Worm (Caenorhabditis elegans): Measurements from ENCODE around the gene npr-13.

DNA sequence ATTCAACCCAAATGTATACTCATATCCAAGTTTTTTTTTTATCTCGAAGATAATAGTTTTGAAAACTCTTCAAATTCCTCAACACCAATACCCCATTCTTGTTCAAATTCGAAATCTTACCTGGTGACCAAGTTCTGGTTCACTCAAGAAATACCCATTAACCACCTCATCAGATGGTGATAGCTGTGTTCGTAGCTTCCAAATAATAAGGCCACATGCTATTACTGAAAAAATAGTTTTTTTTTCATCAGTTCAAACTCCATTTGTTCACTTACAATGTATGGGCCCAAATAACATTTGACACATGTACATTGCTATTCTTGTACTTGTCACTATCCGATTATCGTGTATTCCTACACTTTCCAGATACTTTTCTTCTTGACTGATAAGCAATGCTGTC, 49.0 kb upstream of the npr-13 start:
- TF ChIP-seq hlh-30 (tag; optimal IDR thresholded peaks at IDR 0.05; ENCODE audit: insufficient read depth) (no peak), ets-4 (tag; optimal IDR thresholded peaks at IDR 0.05) (no peak), pag-3 (tag; optimal IDR thresholded peaks at IDR 0.05; ENCODE audit: borderline replicate concordance) (no peak), npax-4 (tag; optimal IDR thresholded peaks at IDR 0.05) (no peak), F13H6.1 (tag; optimal IDR thresholded peaks at IDR 0.05) (no peak), ama-1 (optimal IDR thresholded peaks at IDR 0.05) (no peak), hlh-6 (tag; optimal IDR thresholded peaks at IDR 0.05) (no peak), dmd-4 (tag; optimal IDR thresholded peaks at IDR 0.05; ENCODE audit: borderline replicate concordance) (no peak), gmeb-2 (tag; optimal IDR thresholded peaks at IDR 0.05) (no peak), nhr-11 (tag; optimal IDR thresholded peaks at IDR 0.05) (no peak), pha-4 (tag; optimal IDR thresholded peaks at IDR 0.05) (no peak)

All from whole organism, late embryonic.